Fruit fly (Drosophila melanogaster) whole organism, embryonic: ENCODE results near the gene Mical.

Source experiments
- B-H1 ChIP-seq: fragments of 200-800 bp; sonication (Bioruptor generic); IDR thresholded peaks from 3 replicates; pipeline ENCODE4 v1.3.6; 2022; ENCODE audit warnings: missing biosample characterization, missing genetic modification characterization
- CG12299 ChIP-seq: fragments of 200-800 bp; sonication (Bioruptor generic); optimal IDR thresholded peaks from 2 replicates; lab custom pipeline; 2018; ENCODE audit warnings: missing biosample characterization, mild to moderate bottlenecking, missing genetic modification characterization
- CG14965 ChIP-seq: fragments of 200-800 bp; sonication (Bioruptor generic); optimal IDR thresholded peaks from 2 replicates; lab custom pipeline; 2016; ENCODE audit warnings: missing biosample characterization, missing genetic modification characterization, borderline replicate concordance
- CG15011 ChIP-seq: fragments of 200-800 bp; sonication (Bioruptor generic); optimal IDR thresholded peaks from 3 replicates; lab custom pipeline; 2018; ENCODE audit warnings: missing biosample characterization, mild to moderate bottlenecking, missing genetic modification characterization
- CG32772 ChIP-seq: fragments of 200-800 bp; sonication (Bioruptor generic); IDR thresholded peaks from 2 replicates; pipeline ENCODE4 v1.3.6; 2022; ENCODE audit warnings: missing biosample characterization, missing genetic modification characterization
- CG6175 ChIP-seq: fragments of 200-800 bp; sonication (Bioruptor generic); IDR thresholded peaks from 3 replicates; pipeline ENCODE4 v1.3.6; 2022; ENCODE audit warnings: missing biosample characterization, missing genetic modification characterization
- CG6683 ChIP-seq: fragments of 200-800 bp; sonication (Bioruptor generic); optimal IDR thresholded peaks from 2 replicates; lab custom pipeline; 2017; ENCODE audit warnings: missing biosample characterization, mild to moderate bottlenecking, missing genetic modification characterization, missing genetic modification reagents
- CG7556 ChIP-seq: fragments of 200-800 bp; sonication (Bioruptor generic); optimal IDR thresholded peaks from 2 replicates; lab custom pipeline; 2017; ENCODE audit warnings: missing biosample characterization, mild to moderate bottlenecking, missing genetic modification characterization
- CG7786 ChIP-seq: fragments of 200-800 bp; sonication (Bioruptor generic); optimal IDR thresholded peaks from 2 replicates; lab custom pipeline; 2016; ENCODE audit warnings: missing biosample characterization, missing genetic modification characterization
- E2f1 ChIP-seq: fragments of 200-800 bp; sonication (Bioruptor generic); IDR thresholded peaks from 2 replicates; pipeline ENCODE4 v1.3.6; 2022; ENCODE audit warnings: missing biosample characterization, missing genetic modification characterization
- HmgZ ChIP-seq: fragments of 200-800 bp; sonication (Bioruptor generic); optimal IDR thresholded peaks from 2 replicates; lab custom pipeline; 2018; ENCODE audit warnings: missing biosample characterization, mild to moderate bottlenecking, missing genetic modification characterization
- Hmx ChIP-seq: fragments of 200-800 bp; sonication (Bioruptor generic); optimal IDR thresholded peaks from 2 replicates; lab custom pipeline; 2016; ENCODE audit warnings: missing biosample characterization, missing genetic modification characterization
- ase ChIP-seq: fragments of 200-800 bp; sonication (Bioruptor generic); IDR thresholded peaks from 3 replicates; pipeline ENCODE4 v1.3.6; 2022; ENCODE audit warnings: missing biosample characterization, missing genetic modification characterization
- bab2 ChIP-seq: fragments of 200-800 bp; sonication (Bioruptor generic); optimal IDR thresholded peaks from 2 replicates; lab custom pipeline; 2016; ENCODE audit warnings: missing biosample characterization, missing genetic modification characterization
- chinmo ChIP-seq: fragments of 200-800 bp; sonication (Bioruptor generic); IDR thresholded peaks from 4 replicates; pipeline ENCODE4 v1.3.6; 2022; ENCODE audit warnings: missing biosample characterization, missing genetic modification characterization; ENCODE audit not compliant: partially characterized antibody
- croc ChIP-seq: fragments of 200-800 bp; sonication (Bioruptor generic); conservative IDR thresholded peaks from 3 replicates; pipeline ENCODE4 v1.3.6; 2022; ENCODE audit warnings: missing biosample characterization, missing genetic modification characterization
- crol ChIP-seq: fragments of 200-800 bp; sonication (Bioruptor generic); IDR thresholded peaks from 2 replicates; pipeline ENCODE4 v1.3.6; 2022; ENCODE audit warnings: missing biosample characterization, missing genetic modification characterization
- danr ChIP-seq: fragments of 200-800 bp; sonication (Bioruptor generic); IDR thresholded peaks from 2 replicates; pipeline ENCODE4 v1.3.6; 2022; ENCODE audit warnings: missing biosample characterization, missing genetic modification characterization
- dm ChIP-seq: fragments of 200-800 bp; sonication (Bioruptor generic); optimal IDR thresholded peaks from 3 replicates; lab custom pipeline; 2016; ENCODE audit warnings: missing biosample characterization, missing genetic modification characterization
- dmrt11E ChIP-seq: fragments of 200-800 bp; sonication (Bioruptor generic); optimal IDR thresholded peaks from 3 replicates; lab custom pipeline; 2018; ENCODE audit warnings: missing biosample characterization, mild to moderate bottlenecking, missing genetic modification characterization, moderate library complexity
- jumu ChIP-seq: fragments of 200-800 bp; sonication (Bioruptor generic); optimal IDR thresholded peaks from 3 replicates; lab custom pipeline; 2016; ENCODE audit warnings: missing biosample characterization, missing genetic modification characterization
- lab ChIP-seq: fragments of 200-800 bp; sonication (Bioruptor generic); optimal IDR thresholded peaks from 3 replicates; lab custom pipeline; 2017; ENCODE audit warnings: missing biosample characterization, missing genetic modification characterization, mild to moderate bottlenecking, moderate library complexity, missing genetic modification reagents
- lilli ChIP-seq: fragments of 200-800 bp; sonication (Bioruptor generic); optimal IDR thresholded peaks from 3 replicates; lab custom pipeline; 2016; ENCODE audit warnings: missing biosample characterization, missing genetic modification characterization

Gene Mical

DNA sequence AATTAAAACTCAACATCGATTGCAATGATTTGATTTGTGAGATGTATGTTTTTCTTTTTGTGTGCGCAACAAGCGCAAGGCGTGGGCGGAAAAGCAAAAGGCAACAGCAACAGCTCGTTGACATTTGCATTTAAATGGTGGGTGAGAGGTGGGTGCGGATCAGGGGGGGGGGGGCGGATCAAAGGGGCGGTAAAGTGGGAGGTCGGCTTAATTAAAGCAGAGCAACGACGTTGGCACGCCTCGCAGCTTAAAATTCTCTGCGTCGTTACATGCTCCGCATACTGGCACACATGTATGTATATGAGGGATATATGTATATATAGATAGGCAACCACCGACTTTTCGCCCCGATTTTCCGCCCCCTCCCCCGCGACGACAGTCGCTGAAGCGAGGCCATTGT is 91.0 kb downstream of the Mical start (continued):
- TF ChIP-seq lilli (GFP tag; lab: Kevin White, UChicago) (no peak), B-H1 (no peak), CG6175 (GFP tag; lab: Robert Waterston, UW) (no peak), CG7786 (no peak), CG14965 (GFP tag; lab: Kevin White, UChicago) (no peak), croc (GFP tag; lab: Robert Waterston, UW) (no peak), CG32772 (GFP tag; lab: Robert Waterston, UW) (no peak), CG6683 (GFP tag; lab: Kevin White, UChicago) (no peak), CG15011 (GFP tag; lab: Kevin White, UChicago) (no peak), Hmx (GFP tag; lab: Kevin White, UChicago) (no peak), HmgZ (tag; lab: Kevin White, UChicago) (no peak), dm (GFP tag; lab: Kevin White, UChicago) (no peak), jumu (GFP tag; lab: Kevin White, UChicago) (no peak), lab (no peak), CG12299 (tag; lab: Kevin White, UChicago) (no peak), danr (GFP tag; lab: Robert Waterston, UW) (no peak), crol (GFP tag; lab: Robert Waterston, UW) (peak; percentile 66), E2f1 (GFP tag; lab: Robert Waterston, UW) (no peak), dmrt11E (tag; lab: Kevin White, UChicago) (no peak), chinmo (GFP tag; lab: Robert Waterston, UW) (0 out of 4 replicates have a peak, but pooled peaks have one; percentile 39), bab2 (GFP tag; lab: Kevin White, UChicago) (no peak), ase (GFP tag; lab: Robert Waterston, UW) (no peak), CG7556 (GFP tag; lab: Kevin White, UChicago) (no peak)
